Fruit fly (Drosophila melanogaster): ENCODE measurements around the gene CG11370.
"Not testable (repeated sequence)": the region's sequence is repeated elsewhere in the genome, so short reads cannot be mapped to it uniquely, and the experiment has no call there.

DNA sequence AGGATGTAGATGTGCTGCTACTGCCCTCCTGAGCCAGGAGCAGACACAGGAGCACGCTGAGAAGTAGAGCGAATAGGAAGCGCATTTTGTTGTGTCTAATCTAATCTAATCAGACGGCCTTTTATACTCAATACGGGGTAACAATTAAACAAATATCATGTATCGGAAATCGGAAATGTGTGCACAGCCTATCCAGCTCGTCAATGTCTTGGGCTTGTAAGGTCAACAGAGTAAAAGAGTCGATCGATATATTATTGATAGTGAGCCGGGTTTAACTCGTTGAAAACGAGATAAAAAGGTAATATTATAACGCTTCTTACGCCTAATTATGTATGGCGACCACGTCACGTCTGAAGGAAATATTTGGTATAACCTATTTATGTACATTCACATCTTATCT lies 19.5 kb upstream of the CG11370 start, which contains the start of gene CG14454:
- not testable (repeated sequence) for TF ChIP-seq lola (GFP tag; optimal IDR thresholded peaks at IDR 0.05); Hr78 (GFP tag; optimal IDR thresholded peaks at IDR 0.05); dl (GFP tag; optimal IDR thresholded peaks at IDR 0.05; ENCODE audit: insufficient read depth in 1 of 2, partially characterized antibody in 2 of 2); dmrt93B (GFP tag; optimal IDR thresholded peaks at IDR 0.05); usp (GFP tag; optimal IDR thresholded peaks at IDR 0.05)

All from whole organism, wandering third instar larva.